Fruit fly (Drosophila melanogaster): Measurements from ENCODE around the gene CkIIalpha-i3.
A peak's percentile ranks its signal among the peaks of the same experiment; 100 is the strongest.

CkIIalpha-i3 gene

dm6 chr3L:696404-697054, 13.9 kb downstream of the CkIIalpha-i3 start (continued):
- peak; percentile 42 for TF ChIP-seq Ets21C (GFP tag; optimal IDR thresholded peaks at IDR 0.05)
- peak; percentile 98 for TF ChIP-seq CG3032 (tag; optimal IDR thresholded peaks at IDR 0.05)
- TF ChIP-seq Hr4 (GFP tag; optimal IDR thresholded peaks at IDR 0.05): peak; percentile 89
- TF ChIP-seq achi (GFP tag; optimal IDR thresholded peaks at IDR 0.05): peak; percentile 95
- peak; percentile 93 for TF ChIP-seq CG3919 (GFP tag; optimal IDR thresholded peaks at IDR 0.05)
- peak; percentile 78 for TF ChIP-seq fd85E (GFP tag; optimal IDR thresholded peaks at IDR 0.05)
- peak; percentile 97 for TF ChIP-seq CG8119 (GFP tag; IDR thresholded peaks at IDR 0.05)
- TF ChIP-seq Sox14 (GFP tag; optimal IDR thresholded peaks at IDR 0.05): peak; percentile 83
- TF ChIP-seq Lpt (GFP tag; optimal IDR thresholded peaks at IDR 0.05): peak; percentile 92
- TF ChIP-seq CG6808 (GFP tag; optimal IDR thresholded peaks at IDR 0.05): peak; percentile 97
- TF ChIP-seq CG9139 (GFP tag; optimal IDR thresholded peaks at IDR 0.05): peak; percentile 97
- TF ChIP-seq Smox (GFP tag; optimal IDR thresholded peaks at IDR 0.05): peak; percentile 71
- TF ChIP-seq fd59A (GFP tag; optimal IDR thresholded peaks at IDR 0.05): peak; percentile 96
- TF ChIP-seq CG6163 (GFP tag; IDR thresholded peaks at IDR 0.05): peak; percentile 98
- no peak for TF ChIP-seq CG4318 (GFP tag; optimal IDR thresholded peaks at IDR 0.05)
- peak; percentile 88 for TF ChIP-seq CG7368 (GFP tag; optimal IDR thresholded peaks at IDR 0.05)
- TF ChIP-seq spab (GFP tag; optimal IDR thresholded peaks at IDR 0.05): peak; percentile 98
- peak; percentile 89 for TF ChIP-seq CG11902 (GFP tag; optimal IDR thresholded peaks at IDR 0.05)
- peak; percentile 97 to 98 for TF ChIP-seq ss (GFP tag; optimal IDR thresholded peaks at IDR 0.05)
- TF ChIP-seq Gug (GFP tag; IDR thresholded peaks at IDR 0.05): peak; percentile 93
- peak; percentile 90 for TF ChIP-seq CG6854 (GFP tag; optimal IDR thresholded peaks at IDR 0.05)
- peak; percentile 96 for TF ChIP-seq eg (GFP tag; IDR thresholded peaks at IDR 0.05)
- TF ChIP-seq topi (GFP tag; optimal IDR thresholded peaks at IDR 0.05): peak; percentile 83
- TF ChIP-seq Met (GFP tag; optimal IDR thresholded peaks at IDR 0.05): no peak
- TF ChIP-seq salr (GFP tag; optimal IDR thresholded peaks at IDR 0.05): peak; percentile 75 to 93
- peak; percentile 93 for TF ChIP-seq CG8632 (GFP tag; optimal IDR thresholded peaks at IDR 0.05)
- peak; percentile 81 for TF ChIP-seq dac (GFP tag; optimal IDR thresholded peaks at IDR 0.05)
- TF ChIP-seq CG1621 (tag; optimal IDR thresholded peaks at IDR 0.05): peak; percentile 95
- TF ChIP-seq CG32006 (GFP tag; optimal IDR thresholded peaks at IDR 0.05): peak; percentile 95
- TF ChIP-seq vri (GFP tag; optimal IDR thresholded peaks at IDR 0.05): no peak
- TF ChIP-seq CG11762 (GFP tag; optimal IDR thresholded peaks at IDR 0.05; ENCODE audit: insufficient read depth): peak; percentile 88
- TF ChIP-seq Eip93F (GFP tag; optimal IDR thresholded peaks at IDR 0.05): peak; percentile 69
- peak; percentile 87 for TF ChIP-seq svp (GFP tag)
- peak; percentile 96 for TF ChIP-seq CG10631 (GFP tag; optimal IDR thresholded peaks at IDR 0.05)
- peak; percentile 97 for TF ChIP-seq CG10669 (GFP tag; optimal IDR thresholded peaks at IDR 0.05)
- peak; percentile 89 for TF ChIP-seq CG6792 (GFP tag; optimal IDR thresholded peaks at IDR 0.05)
- TF ChIP-seq Eip78C (GFP tag): peak; percentile 98
- peak; percentile 85 for TF ChIP-seq esn (GFP tag; optimal IDR thresholded peaks at IDR 0.05)
- peak; percentile 93 for TF ChIP-seq CG34406 (GFP tag; optimal IDR thresholded peaks at IDR 0.05)
- peak; percentile 76 for TF ChIP-seq Blimp-1 (GFP tag; optimal IDR thresholded peaks at IDR 0.05)

DNA sequence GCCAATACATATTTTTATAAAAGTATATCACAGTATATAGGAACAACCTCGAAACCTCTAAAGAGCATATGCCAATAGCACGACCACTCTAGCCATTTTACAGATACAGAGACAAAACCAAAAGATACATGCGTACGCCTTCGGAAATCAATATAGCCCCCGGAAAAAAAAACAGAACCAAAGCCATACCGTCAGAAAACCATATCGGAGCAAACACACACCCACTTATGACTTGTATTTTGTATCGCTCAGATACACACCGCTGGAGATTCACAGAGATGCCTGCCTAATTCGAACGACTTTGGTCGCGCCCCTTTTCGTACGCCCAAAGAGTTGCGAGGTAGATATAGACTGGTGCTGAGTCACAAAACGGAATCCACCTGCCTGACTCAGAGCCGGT, 14.9 kb downstream of the CkIIalpha-i3 start:
- no peak for TF ChIP-seq Eip78C (GFP tag)
- TF ChIP-seq CG6792 (GFP tag; optimal IDR thresholded peaks at IDR 0.05): no peak
- no peak for TF ChIP-seq eg (GFP tag; IDR thresholded peaks at IDR 0.05)
- no peak for TF ChIP-seq CG11762 (GFP tag; optimal IDR thresholded peaks at IDR 0.05; ENCODE audit: insufficient read depth)
- TF ChIP-seq ss (GFP tag; optimal IDR thresholded peaks at IDR 0.05): no peak
- TF ChIP-seq CG4318 (GFP tag; optimal IDR thresholded peaks at IDR 0.05): no peak
- TF ChIP-seq CG32006 (GFP tag; optimal IDR thresholded peaks at IDR 0.05): no peak
- TF ChIP-seq Blimp-1 (GFP tag; optimal IDR thresholded peaks at IDR 0.05): no peak
- TF ChIP-seq CG3032 (tag; optimal IDR thresholded peaks at IDR 0.05): no peak
- TF ChIP-seq CG6163 (GFP tag; IDR thresholded peaks at IDR 0.05): no peak
- no peak for TF ChIP-seq net (GFP tag; optimal IDR thresholded peaks at IDR 0.05)
- no peak for TF ChIP-seq achi (GFP tag; optimal IDR thresholded peaks at IDR 0.05)
- TF ChIP-seq dac (GFP tag; optimal IDR thresholded peaks at IDR 0.05): no peak
- no peak for TF ChIP-seq acj6 (GFP tag; optimal IDR thresholded peaks at IDR 0.05)
- no peak for TF ChIP-seq topi (GFP tag; optimal IDR thresholded peaks at IDR 0.05)
- no peak for TF ChIP-seq Hr4 (GFP tag; optimal IDR thresholded peaks at IDR 0.05)

Data from whole organism, prepupa.